Worm (Caenorhabditis elegans) whole organism, early embryonic: ENCODE data around the gene ZC21.8.

Experiments
- ama-1 ChIP-seq: fragments of 150-350 bp; optimal IDR thresholded peaks from 2 replicates; lab custom pipeline; 2014
- ceh-36 ChIP-seq: sonication (generic microtip); optimal IDR thresholded peaks from 2 replicates; lab custom pipeline; 2016; ENCODE audit warnings: missing genetic modification characterization, inconsistent platforms, missing compliant biosample characterization
- ets-7 ChIP-seq: sonication (generic microtip); optimal IDR thresholded peaks from 2 replicates; lab custom pipeline; 2016; ENCODE audit warnings: missing genotype, missing genetic modification characterization, missing compliant biosample characterization
- flt-1 ChIP-seq: fragments of 200-800 bp; sonication (Bioruptor generic); IDR thresholded peaks from 2 replicates; pipeline ENCODE4 v1.3.6; 2022; ENCODE audit warnings: missing genetic modification characterization, missing compliant biosample characterization
- pes-1 ChIP-seq: fragments of 200-800 bp; sonication (Bioruptor generic); IDR thresholded peaks from 2 replicates; pipeline ENCODE4 v1.3.6; 2022; ENCODE audit warnings: missing genetic modification reagents, missing genetic modification characterization, missing compliant biosample characterization
- tbx-11 ChIP-seq: fragments of 200-800 bp; sonication (Bioruptor generic); IDR thresholded peaks from 2 replicates; pipeline ENCODE4 v1.3.6; 2022; ENCODE audit warnings: missing genetic modification characterization, missing compliant biosample characterization

DNA sequence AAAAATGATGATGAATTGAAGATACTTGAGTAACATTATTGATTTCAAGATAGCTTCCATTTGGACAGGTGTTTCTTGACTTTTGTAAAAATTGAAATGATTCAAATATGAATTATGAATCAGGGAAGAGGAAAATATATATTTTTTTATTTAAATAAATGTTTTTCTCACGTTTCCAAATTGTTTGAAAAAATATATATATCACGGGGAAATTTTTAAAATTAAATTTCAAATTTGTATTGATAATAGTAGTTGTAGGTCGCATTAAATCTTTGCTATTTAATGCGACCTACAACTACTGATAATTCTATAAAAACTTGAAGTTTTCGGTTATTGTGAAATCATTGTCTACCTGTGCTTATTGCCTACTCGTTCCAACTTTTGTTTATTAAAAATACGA lies at the start of gene ZC21.8:
- TF ChIP-seq ama-1 (lab: Kevin White, UChicago): no peak
- no peak for TF ChIP-seq ceh-36 (tag; lab: Kevin White, UChicago)
- no peak for TF ChIP-seq ets-7 (tag; lab: Kevin White, UChicago)
- TF ChIP-seq pes-1 (GFP tag; lab: Robert Waterston, UW): no peak
- TF ChIP-seq flt-1 (GFP tag; lab: Robert Waterston, UW): no peak
- no peak for TF ChIP-seq tbx-11
